Worm (Caenorhabditis elegans): ENCODE results near the gene T12A7.6.

DNA sequence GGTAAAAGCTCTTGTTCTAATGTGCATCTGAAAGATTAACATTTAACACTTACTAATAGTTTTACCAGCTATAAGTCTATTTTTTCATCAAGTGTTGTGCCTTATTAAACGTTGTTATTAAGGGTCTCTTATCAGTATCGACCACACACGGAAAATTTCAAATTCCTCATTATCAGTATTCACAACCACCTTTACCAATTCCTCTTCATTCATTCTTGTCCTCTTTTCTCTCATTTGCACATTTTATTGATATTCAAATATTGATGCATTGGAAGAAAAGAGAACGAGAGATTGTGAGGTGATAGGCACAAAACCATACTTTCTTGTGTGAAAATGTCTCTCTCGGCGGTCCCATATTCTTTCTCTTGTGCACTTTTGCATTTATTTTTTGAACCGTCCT is 27.1 kb upstream of the T12A7.6 start:
- TF ChIP-seq tbx-11 (GFP tag; IDR thresholded peaks at IDR 0.05), result no peak
- no peak for TF ChIP-seq ama-1 (optimal IDR thresholded peaks at IDR 0.05)
- no peak for TF ChIP-seq tra-4 (tag; optimal IDR thresholded peaks at IDR 0.05)
- no peak for TF ChIP-seq scrt-1 (GFP tag; IDR thresholded peaks at IDR 0.05)
- TF ChIP-seq hmbx-1 (tag; optimal IDR thresholded peaks at IDR 0.05), result no peak
- no peak for TF ChIP-seq hmg-4 (GFP tag; optimal IDR thresholded peaks at IDR 0.05)
- no peak for TF ChIP-seq aly-1 (tag; optimal IDR thresholded peaks at IDR 0.05)
- no peak for TF ChIP-seq ceh-36 (tag; optimal IDR thresholded peaks at IDR 0.05)
- no peak for TF ChIP-seq tbx-37 (GFP tag; conservative IDR thresholded peaks at IDR 0.05)
- TF ChIP-seq ets-7 (tag; optimal IDR thresholded peaks at IDR 0.05), result no peak
